Fruit fly (Drosophila melanogaster): ENCODE measurements around the gene CCAP.
A peak's percentile ranks its signal among the peaks of the same experiment; 100 is the strongest.

Gene CCAP

DNA sequence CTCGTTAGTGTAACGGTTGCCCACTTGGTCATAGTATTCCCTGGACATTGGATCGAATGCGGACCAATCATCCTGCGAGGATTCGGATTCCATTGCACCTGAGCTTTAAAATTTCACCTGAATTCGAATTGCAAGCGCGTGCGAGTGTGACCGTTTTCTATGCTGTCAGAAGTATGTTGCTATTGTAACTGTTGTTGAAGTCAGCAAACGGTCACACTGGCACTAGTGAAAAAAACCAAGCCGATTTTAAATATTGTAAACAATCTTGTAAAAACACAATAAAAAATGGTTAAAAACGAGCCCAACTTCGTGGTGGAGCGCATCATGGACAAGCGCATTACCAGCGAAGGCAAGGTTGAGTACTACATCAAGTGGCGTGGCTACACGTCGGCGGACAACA is 43.5 kb upstream of the CCAP start, which contains the start of the genes vret and HP1c:
TSS of gene vret (minus strand) at position 150 of the 400 bp plus-strand sequence.
TSS of gene HP1c (plus strand) at position 189 of the 400 bp plus-strand sequence.
- TF ChIP-seq CG12605 (GFP tag; IDR thresholded peaks at IDR 0.05) = no peak
- TF ChIP-seq gl (tag; optimal IDR thresholded peaks at IDR 0.05) = no peak
- no peak for TF ChIP-seq Snoo (tag; optimal IDR thresholded peaks at IDR 0.05)
- no peak for TF ChIP-seq Pif1A (GFP tag; optimal IDR thresholded peaks at IDR 0.05)
- TF ChIP-seq fd96Ca (GFP tag; IDR thresholded peaks at IDR 0.05) = no peak
- no peak for TF ChIP-seq Pif1B (GFP tag; optimal IDR thresholded peaks at IDR 0.05)
- no peak for TF ChIP-seq CG14655 (GFP tag; optimal IDR thresholded peaks at IDR 0.05)
- TF ChIP-seq CG32121 (GFP tag; IDR thresholded peaks at IDR 0.05) = no peak
- TF ChIP-seq CG13204 (GFP tag; optimal IDR thresholded peaks at IDR 0.05) = no peak
- TF ChIP-seq D1 (tag; optimal IDR thresholded peaks at IDR 0.05) = no peak
- TF ChIP-seq Ets98B (GFP tag; IDR thresholded peaks at IDR 0.05) = no peak
- no peak for TF ChIP-seq rn (GFP tag; IDR thresholded peaks at IDR 0.05)
- no peak for TF ChIP-seq CG34367 (tag; optimal IDR thresholded peaks at IDR 0.05)

DNA sequence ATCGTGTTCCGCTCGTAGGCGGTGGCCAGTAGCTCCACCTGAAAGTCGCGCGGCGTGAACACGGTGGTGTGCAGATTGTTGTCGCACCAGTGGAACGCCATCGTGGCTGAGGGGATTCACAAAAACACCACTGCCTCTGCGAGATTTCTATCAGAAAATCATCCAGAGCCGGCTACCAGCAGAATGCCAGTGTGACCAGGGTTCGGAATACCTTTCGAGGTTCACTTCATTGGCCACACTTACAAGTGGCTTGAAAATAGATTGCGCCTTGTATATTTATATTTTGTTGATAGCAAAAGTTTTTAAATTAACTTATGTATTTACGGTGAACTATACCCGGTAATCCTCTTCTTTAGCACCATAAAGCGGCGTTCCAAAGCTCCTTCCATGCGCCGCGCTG is 39.0 kb upstream of the CCAP start, which contains the start of the genes Dcr-1 and CG6985:
TSS of gene Dcr-1 (minus strand) at position 162 of the 400 bp plus-strand sequence.
TSS of gene CG6985 (plus strand) at position 221 of the 400 bp plus-strand sequence.
- TF ChIP-seq D1 (tag; optimal IDR thresholded peaks at IDR 0.05) (no peak), Ets98B (GFP tag; IDR thresholded peaks at IDR 0.05) (no peak), CG14655 (GFP tag; optimal IDR thresholded peaks at IDR 0.05) (no peak), CG17806 (tag; optimal IDR thresholded peaks at IDR 0.05) (no peak), CG15710 (tag; optimal IDR thresholded peaks at IDR 0.05) (no peak), CG8159 (tag; optimal IDR thresholded peaks at IDR 0.05) (no peak), gl (tag; optimal IDR thresholded peaks at IDR 0.05) (no peak), CG32121 (GFP tag; IDR thresholded peaks at IDR 0.05) (no peak), CG13204 (GFP tag; optimal IDR thresholded peaks at IDR 0.05) (no peak), fd96Ca (GFP tag; IDR thresholded peaks at IDR 0.05) (no peak), CG34367 (tag; optimal IDR thresholded peaks at IDR 0.05) (no peak), CG12605 (GFP tag; IDR thresholded peaks at IDR 0.05) (no peak), Pif1A (GFP tag; optimal IDR thresholded peaks at IDR 0.05) (no peak), Pif1B (GFP tag; optimal IDR thresholded peaks at IDR 0.05) (no peak), EcR (GFP tag; optimal IDR thresholded peaks at IDR 0.05) (no peak), Snoo (tag; optimal IDR thresholded peaks at IDR 0.05) (no peak), CG9948 (tag; optimal IDR thresholded peaks at IDR 0.05) (no peak)

DNA sequence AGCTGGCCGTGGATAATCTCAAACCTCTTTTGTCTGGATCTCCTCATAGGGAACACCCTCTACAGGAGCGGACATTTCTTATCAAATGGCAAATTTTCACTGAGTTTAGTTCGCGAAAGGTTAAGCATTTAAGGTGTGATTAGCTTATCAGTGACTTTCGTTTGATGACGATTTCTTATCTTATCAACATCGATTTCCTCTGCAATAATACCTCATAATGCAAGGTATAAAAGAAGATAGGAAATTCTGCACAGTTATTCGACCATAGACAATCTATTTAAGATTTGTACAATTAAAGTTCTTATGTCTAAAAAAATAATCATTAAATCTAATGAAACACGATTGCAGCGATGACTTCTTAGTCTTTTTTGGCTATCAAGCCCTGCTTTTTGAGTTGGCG is 31.9 kb upstream of the CCAP start, which contains the start of gene Takl2:
TSS of gene Takl2 (minus strand) at position 101 of the 400 bp plus-strand sequence.
- TF ChIP-seq CG8301 (tag; optimal IDR thresholded peaks at IDR 0.05) (no peak), Snoo (tag; optimal IDR thresholded peaks at IDR 0.05) (no peak), D1 (tag; optimal IDR thresholded peaks at IDR 0.05) (no peak), CG13204 (GFP tag; optimal IDR thresholded peaks at IDR 0.05) (no peak), Pif1A (GFP tag; optimal IDR thresholded peaks at IDR 0.05) (no peak), gl (tag; optimal IDR thresholded peaks at IDR 0.05) (no peak), CG14655 (GFP tag; optimal IDR thresholded peaks at IDR 0.05) (no peak), Pif1B (GFP tag; optimal IDR thresholded peaks at IDR 0.05) (no peak)

DNA sequence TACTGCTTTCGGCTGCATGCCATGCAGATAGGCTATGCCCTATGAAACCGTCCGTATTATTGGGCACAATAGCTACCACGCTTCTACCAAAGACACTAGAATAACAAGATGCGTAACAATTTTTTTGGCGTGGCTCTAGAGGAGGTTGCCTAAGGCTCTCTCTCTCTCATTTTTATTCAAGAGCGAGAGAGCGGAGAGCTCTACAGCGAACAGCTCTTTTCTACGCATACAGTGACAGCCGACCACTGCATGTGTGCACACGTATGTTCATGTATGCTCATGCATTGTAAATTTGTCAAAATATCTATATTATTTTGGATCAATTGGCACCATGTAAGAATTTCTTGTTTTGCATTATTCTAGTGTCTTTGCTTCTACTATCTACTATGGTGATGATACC is 31.1 kb upstream of the CCAP start:
- no peak for TF ChIP-seq CG13204 (GFP tag; optimal IDR thresholded peaks at IDR 0.05)
- TF ChIP-seq rn (GFP tag; IDR thresholded peaks at IDR 0.05) = no peak
- TF ChIP-seq CG17806 (tag; optimal IDR thresholded peaks at IDR 0.05) = no peak
- TF ChIP-seq CG15710 (tag; optimal IDR thresholded peaks at IDR 0.05) = no peak
- TF ChIP-seq gl (tag; optimal IDR thresholded peaks at IDR 0.05) = no peak
- no peak for TF ChIP-seq Ets98B (GFP tag; IDR thresholded peaks at IDR 0.05)
- no peak for TF ChIP-seq D1 (tag; optimal IDR thresholded peaks at IDR 0.05)
- TF ChIP-seq CG34367 (tag; optimal IDR thresholded peaks at IDR 0.05) = no peak
- TF ChIP-seq CG12605 (GFP tag; IDR thresholded peaks at IDR 0.05) = no peak

DNA sequence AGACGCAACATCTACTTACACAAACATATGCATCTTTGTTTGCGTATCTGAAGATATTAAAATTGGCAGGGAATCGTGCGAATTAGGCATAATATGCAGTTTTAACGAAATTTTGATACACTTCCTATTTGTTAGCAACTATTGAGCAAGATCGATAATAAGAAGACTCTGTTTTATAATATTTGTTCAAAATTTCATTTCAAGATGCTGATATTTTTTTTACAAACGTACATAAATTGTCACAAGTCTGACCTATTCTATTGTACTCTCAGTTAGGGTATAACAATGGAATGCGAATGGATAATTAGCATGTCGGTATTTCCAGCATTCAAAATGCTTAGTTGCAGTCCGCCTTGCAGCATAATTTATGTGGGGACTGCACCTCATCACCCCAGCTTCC is 26.0 kb upstream of the CCAP start:
- peak; percentile 31 for TF ChIP-seq CG34367 (tag; optimal IDR thresholded peaks at IDR 0.05)
- TF ChIP-seq EcR (GFP tag; optimal IDR thresholded peaks at IDR 0.05) = no peak
- peak; percentile 51; the same call in 1 of the 2 replicates for TF ChIP-seq CG32121 (GFP tag; IDR thresholded peaks at IDR 0.05)
- no peak for TF ChIP-seq Pif1A (GFP tag; optimal IDR thresholded peaks at IDR 0.05)
- TF ChIP-seq CG13204 (GFP tag; optimal IDR thresholded peaks at IDR 0.05) = no peak
- peak; percentile 55; the same call in 1 of the 2 replicates for TF ChIP-seq CG12605 (GFP tag; IDR thresholded peaks at IDR 0.05)
- TF ChIP-seq CG4496 (GFP tag; IDR thresholded peaks at IDR 0.05) = peak; percentile 80
- no peak for TF ChIP-seq CG8159 (tag; optimal IDR thresholded peaks at IDR 0.05)
- peak; percentile 27 for TF ChIP-seq CG17806 (tag; optimal IDR thresholded peaks at IDR 0.05)
- TF ChIP-seq fd96Ca (GFP tag; IDR thresholded peaks at IDR 0.05) = no peak
- no peak for TF ChIP-seq D1 (tag; optimal IDR thresholded peaks at IDR 0.05)
- TF ChIP-seq CG8301 (tag; optimal IDR thresholded peaks at IDR 0.05) = peak; percentile 64
- no peak for TF ChIP-seq CG15710 (tag; optimal IDR thresholded peaks at IDR 0.05)
- TF ChIP-seq gl (tag; optimal IDR thresholded peaks at IDR 0.05) = no peak
- TF ChIP-seq CG9948 (tag; optimal IDR thresholded peaks at IDR 0.05) = peak; percentile 53
- 0 out of 2 replicates have a peak, but pooled peaks have one; percentile 6 for TF ChIP-seq rn (GFP tag; IDR thresholded peaks at IDR 0.05)
- TF ChIP-seq Snoo (tag; optimal IDR thresholded peaks at IDR 0.05) = no peak
- TF ChIP-seq CG14655 (GFP tag; optimal IDR thresholded peaks at IDR 0.05) = no peak
- no peak for TF ChIP-seq CG10348 (GFP tag; IDR thresholded peaks at IDR 0.05)
- TF ChIP-seq Pif1B (GFP tag; optimal IDR thresholded peaks at IDR 0.05) = no peak
- peak; percentile 70 for TF ChIP-seq Ets98B (GFP tag; IDR thresholded peaks at IDR 0.05)

DNA sequence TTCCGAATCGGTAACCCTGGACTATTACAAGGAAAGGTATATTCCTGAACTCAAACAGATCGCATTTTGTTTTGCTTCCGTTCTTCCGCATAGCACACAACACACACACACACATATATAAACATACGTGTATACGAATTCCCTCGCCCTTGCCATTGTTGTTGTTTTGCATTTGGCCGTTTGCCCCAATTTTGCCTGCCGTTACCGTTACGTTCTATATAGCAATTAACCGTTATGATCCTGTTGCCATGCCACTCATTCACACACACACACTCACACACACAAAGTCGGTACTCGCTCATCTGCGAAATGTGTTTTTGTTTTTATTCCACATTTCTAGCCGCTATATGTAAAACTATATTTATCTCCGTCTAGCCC is 25.6 kb upstream of the CCAP start:
- no peak for TF ChIP-seq Snoo (tag; optimal IDR thresholded peaks at IDR 0.05)
- TF ChIP-seq CG8301 (tag; optimal IDR thresholded peaks at IDR 0.05) = no peak
- TF ChIP-seq CG10348 (GFP tag; IDR thresholded peaks at IDR 0.05) = no peak
- no peak for TF ChIP-seq Ets98B (GFP tag; IDR thresholded peaks at IDR 0.05)
- TF ChIP-seq CG12605 (GFP tag; IDR thresholded peaks at IDR 0.05) = no peak
- no peak for TF ChIP-seq CG34367 (tag; optimal IDR thresholded peaks at IDR 0.05)
- no peak for TF ChIP-seq D1 (tag; optimal IDR thresholded peaks at IDR 0.05)
- no peak for TF ChIP-seq Pif1B (GFP tag; optimal IDR thresholded peaks at IDR 0.05)
- no peak for TF ChIP-seq CG8159 (tag; optimal IDR thresholded peaks at IDR 0.05)
- no peak for TF ChIP-seq CG17806 (tag; optimal IDR thresholded peaks at IDR 0.05)
- no peak for TF ChIP-seq CG14655 (GFP tag; optimal IDR thresholded peaks at IDR 0.05)

All from whole organism, pupa.